Fruit fly (Drosophila melanogaster) Kc167 (cell line): ENCODE results near the gene Jhbp4.

ENCODE experiments used
- psq ChIP-seq: fragments of >200 bp; optimal IDR thresholded peaks from 2 replicates; lab custom pipeline; 2017; ENCODE audit warnings: missing external identifiers
- ttk ChIP-seq: sonication (Bioruptor generic); optimal IDR thresholded peaks from 2 replicates; lab custom pipeline; 2017; ENCODE audit warnings: missing external identifiers

- TF ChIP-seq psq (lab: Kevin White, UChicago) = no peak
- TF ChIP-seq ttk (lab: Kevin White, UChicago) = no peak
These were observed 28.7 kb upstream of the Jhbp4 start for dm6 chr3R:16014573-16014972.
